Worm (Caenorhabditis elegans): ENCODE data around the gene M03F4.6.

ce11 chrX:5006972-5007371 is 37.8 kb upstream of the M03F4.6 start:
- TF ChIP-seq hnd-1 (tag; optimal IDR thresholded peaks at IDR 0.05), result no peak
- no peak for TF ChIP-seq ama-1 (optimal IDR thresholded peaks at IDR 0.05)
- no peak for TF ChIP-seq scrt-1 (GFP tag; IDR thresholded peaks at IDR 0.05)
- TF ChIP-seq tra-4 (tag; optimal IDR thresholded peaks at IDR 0.05), result no peak
- TF ChIP-seq flt-1 (GFP tag; IDR thresholded peaks at IDR 0.05), result no peak
- no peak for TF ChIP-seq ceh-13 (GFP tag; optimal IDR thresholded peaks at IDR 0.05)
- TF ChIP-seq tbx-37 (GFP tag; conservative IDR thresholded peaks at IDR 0.05), result no peak
- no peak for TF ChIP-seq hmg-4 (GFP tag; optimal IDR thresholded peaks at IDR 0.05)

Data from whole organism, early embryonic.